Worm (Caenorhabditis elegans): ENCODE results near the gene clec-245.

DNA sequence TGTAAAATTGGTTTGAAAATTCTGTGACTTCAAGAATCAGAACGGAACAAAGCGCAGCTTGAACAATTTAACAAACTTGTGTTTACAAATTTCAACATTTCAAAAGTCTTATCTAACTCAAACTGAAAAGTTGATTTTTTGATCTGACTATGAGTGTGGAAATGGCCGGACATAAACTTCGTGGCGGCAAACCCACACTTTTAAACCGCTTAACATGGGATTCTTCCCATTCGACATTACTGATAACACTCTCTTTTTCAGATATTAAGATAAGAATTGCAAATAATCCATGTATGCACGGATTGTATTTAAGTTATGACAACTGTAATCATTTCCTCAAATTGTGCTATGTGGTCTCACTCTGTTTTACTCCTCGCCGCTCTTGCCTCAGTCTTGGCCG lies 2.9 kb upstream of the clec-245 start, which contains the start of gene clec-42:
- TF ChIP-seq mab-5 (tag; optimal IDR thresholded peaks at IDR 0.05) (no peak), ztf-4 (tag; optimal IDR thresholded peaks at IDR 0.05) (no peak), mdl-1 (tag; optimal IDR thresholded peaks at IDR 0.05) (no peak), ztf-11 (tag; optimal IDR thresholded peaks at IDR 0.05) (no peak)

All from whole organism, L2 larva.